Worm (Caenorhabditis elegans) whole organism, L4 larva: ENCODE measurements around the gene C05D9.9.

ENCODE experiments used
- D1046.2 ChIP-seq: fragments of 200-800 bp; sonication (Bioruptor generic); IDR thresholded peaks from 2 replicates; pipeline ENCODE4 v1.3.6; 2022; ENCODE audit warnings: missing genetic modification characterization, missing compliant biosample characterization
- F26F4.8 ChIP-seq: fragments of 200-800 bp; sonication (Bioruptor generic); conservative IDR thresholded peaks from 2 replicates; pipeline ENCODE4 v1.3.6; 2022; ENCODE audit warnings: missing genetic modification characterization, missing compliant biosample characterization
- F49E8.2 ChIP-seq: sonication (generic microtip); optimal IDR thresholded peaks from 2 replicates; lab custom pipeline; 2016; ENCODE audit warnings: missing compliant biosample characterization, mild to moderate bottlenecking, missing genetic modification characterization, borderline replicate concordance
- T20F7.1 ChIP-seq: fragments of 200-800 bp; sonication (Bioruptor generic); optimal IDR thresholded peaks from 2 replicates; lab custom pipeline; 2018; ENCODE audit warnings: mild to moderate bottlenecking, missing genetic modification characterization, missing compliant biosample characterization
- Y48G9A.11 ChIP-seq: fragments of 200-800 bp; sonication (Bioruptor generic); IDR thresholded peaks from 2 replicates; pipeline ENCODE4 v1.3.6; 2022; ENCODE audit warnings: missing genetic modification reagents, missing genetic modification characterization, missing compliant biosample characterization
- Y75B8A.6 ChIP-seq: fragments of 200-800 bp; sonication (Bioruptor generic); IDR thresholded peaks from 2 replicates; pipeline ENCODE4 v1.3.6; 2022; ENCODE audit warnings: missing genetic modification reagents, missing genetic modification characterization, missing compliant biosample characterization
- aha-1 ChIP-seq: fragments of 150-350 bp; peaks from one replicate; lab custom pipeline; 2014; ENCODE audit warnings: missing biosample characterization, missing genetic modification characterization
- attf-4 ChIP-seq: sonication (generic microtip); optimal IDR thresholded peaks from 3 replicates; lab custom pipeline; 2017; ENCODE audit warnings: missing biosample characterization, missing genetic modification characterization
- ceh-20 ChIP-seq: fragments of 200-800 bp; sonication (Bioruptor generic); IDR thresholded peaks from 2 replicates; pipeline ENCODE4 v1.3.6; 2022; ENCODE audit warnings: missing genetic modification reagents, missing genetic modification characterization, missing compliant biosample characterization
- ceh-28 ChIP-seq: fragments of 150-350 bp; optimal IDR thresholded peaks from 2 replicates; lab custom pipeline; 2014; ENCODE audit warnings: missing biosample characterization, missing genetic modification reagents, missing genetic modification characterization
- ces-1 ChIP-seq: fragments of 150-350 bp; sonication (generic microtip); optimal IDR thresholded peaks from 4 replicates; lab custom pipeline; 2014; ENCODE audit warnings: missing biosample characterization, missing genetic modification reagents, missing genetic modification characterization
- daf-19 ChIP-seq: fragments of 200-800 bp; sonication (Bioruptor generic); conservative IDR thresholded peaks from 2 replicates; pipeline ENCODE4 v1.3.6; 2022; ENCODE audit warnings: missing genetic modification characterization, missing compliant biosample characterization
- daf-8 ChIP-seq: fragments of 200-800 bp; sonication (Bioruptor generic); IDR thresholded peaks from 2 replicates; pipeline ENCODE4 v1.3.6; 2022; ENCODE audit warnings: missing genetic modification characterization, missing compliant biosample characterization
- fkh-10 ChIP-seq: fragments of 150-350 bp; optimal IDR thresholded peaks from 2 replicates; lab custom pipeline; 2014; ENCODE audit warnings: missing biosample characterization, missing genetic modification reagents, missing genetic modification characterization
- hlh-30 ChIP-seq: sonication (generic microtip); optimal IDR thresholded peaks from 2 replicates; lab custom pipeline; 2017; ENCODE audit warnings: antibody characterized with exemption, mild to moderate bottlenecking, missing genetic modification characterization, missing compliant biosample characterization; ENCODE audit not compliant: insufficient read depth
- lin-38 ChIP-seq: fragments of 200-800 bp; sonication (Bioruptor generic); IDR thresholded peaks from 2 replicates; pipeline ENCODE4 v1.3.6; 2022; ENCODE audit warnings: missing genetic modification reagents, missing genetic modification characterization, missing compliant biosample characterization
- lsy-2 ChIP-seq, 2 experiments: fragments of 150-350 bp in 1 of 2; sonication (generic microtip) in 1 of 2; optimal IDR thresholded peaks; 2 replicates each; lab custom pipeline; 2014 to 2017; ENCODE audit warnings: missing biosample characterization in 2 of 2, missing genetic modification characterization in 2 of 2
- mdl-1 ChIP-seq, 2 experiments: fragments of 150-350 bp in 1 of 2; sonication (generic microtip) in 1 of 2; optimal IDR thresholded peaks; 2 replicates each; lab custom pipeline; 2014 to 2017; ENCODE audit warnings: missing biosample characterization in 2 of 2, missing genetic modification characterization in 2 of 2
- mdt-29 ChIP-seq: fragments of 200-800 bp; sonication (Bioruptor generic); IDR thresholded peaks from 2 replicates; pipeline ENCODE4 v1.3.6; 2022; ENCODE audit warnings: missing genetic modification reagents, missing genetic modification characterization, missing compliant biosample characterization
- mep-1 ChIP-seq: fragments of 150-350 bp; sonication (generic microtip); optimal IDR thresholded peaks from 3 replicates; lab custom pipeline; 2014; ENCODE audit warnings: missing biosample characterization, missing genetic modification characterization
- mes-2 ChIP-seq: sonication (generic microtip); optimal IDR thresholded peaks from 2 replicates; lab custom pipeline; 2016; ENCODE audit warnings: missing genotype, mild to moderate bottlenecking, missing genetic modification characterization, missing compliant biosample characterization; ENCODE audit not compliant: poor library complexity, severe bottlenecking
- mxl-3 ChIP-seq: fragments of 200-800 bp; sonication (Bioruptor generic); optimal IDR thresholded peaks from 2 replicates; lab custom pipeline; 2018; ENCODE audit warnings: mild to moderate bottlenecking, missing genetic modification characterization, missing compliant biosample characterization
- nhr-10 ChIP-seq: fragments of 150-350 bp; optimal IDR thresholded peaks from 2 replicates; lab custom pipeline; 2014; ENCODE audit warnings: missing biosample characterization, missing genetic modification characterization
- nhr-102 ChIP-seq: sonication (generic microtip); optimal IDR thresholded peaks from 2 replicates; lab custom pipeline; 2016; ENCODE audit warnings: mild to moderate bottlenecking, missing genetic modification characterization, moderate library complexity, missing compliant biosample characterization
- nhr-11 ChIP-seq: fragments of 150-350 bp; optimal IDR thresholded peaks from 2 replicates; lab custom pipeline; 2014; ENCODE audit warnings: missing biosample characterization, missing genetic modification characterization
- nhr-25 ChIP-seq: sonication (generic microtip); optimal IDR thresholded peaks from 2 replicates; lab custom pipeline; 2017; ENCODE audit warnings: missing genetic modification characterization, mild to moderate bottlenecking, missing compliant biosample characterization, antibody characterized with exemption, moderate library complexity, borderline replicate concordance; ENCODE audit not compliant: insufficient read depth
- nhr-28 ChIP-seq: fragments of 150-350 bp; optimal IDR thresholded peaks from 2 replicates; lab custom pipeline; 2014; ENCODE audit warnings: missing biosample characterization, missing genetic modification characterization
- nhr-6 ChIP-seq: fragments of 150-350 bp; optimal IDR thresholded peaks from 2 replicates; lab custom pipeline; 2014; ENCODE audit warnings: missing biosample characterization, missing genetic modification characterization
- nhr-76 ChIP-seq: fragments of 150-350 bp; optimal IDR thresholded peaks from 2 replicates; lab custom pipeline; 2014; ENCODE audit warnings: missing biosample characterization, missing genetic modification characterization
- pha-4 ChIP-seq, 2 experiments: fragments of 150-350 bp in 1 of 2; fragments of 200-800 bp in 1 of 2; sonication (Bioruptor generic) in 1 of 2; IDR thresholded peaks in 1 of 2; optimal IDR thresholded peaks in 1 of 2; 2 replicates each; pipeline versions ENCODE4 v1.3.6 to Lab custom; 2014 to 2022; ENCODE audit warnings: missing genetic modification characterization in 2 of 2, missing genetic modification reagents in 2 of 2, missing biosample characterization in 1 of 2, missing compliant biosample characterization in 1 of 2
- rbr-2 ChIP-seq: sonication (generic microtip); optimal IDR thresholded peaks from 2 replicates; lab custom pipeline; 2016; ENCODE audit warnings: missing genotype, missing genetic modification characterization, missing compliant biosample characterization
- set-16 ChIP-seq: fragments of 200-800 bp; sonication (Bioruptor generic); IDR thresholded peaks from 2 replicates; pipeline ENCODE4 v1.3.6; 2022; ENCODE audit warnings: missing genetic modification reagents, missing genetic modification characterization, missing compliant biosample characterization
- snpc-4 ChIP-seq: fragments of 150-350 bp; optimal IDR thresholded peaks from 2 replicates; lab custom pipeline; 2014; ENCODE audit warnings: missing biosample characterization, missing genetic modification characterization
- unc-39 ChIP-seq: sonication (generic microtip); optimal IDR thresholded peaks from 2 replicates; lab custom pipeline; 2017; ENCODE audit warnings: missing biosample characterization, missing genetic modification characterization
- unc-62 ChIP-seq, 3 experiments: fragments of 150-350 bp in 1 of 3; sonication (generic microtip); optimal IDR thresholded peaks in 2 of 3; peaks in 1 of 3; 1 replicate in 1 of 3; 2 replicates in 2 of 3; lab custom pipeline; 2014 to 2017; ENCODE audit warnings: missing biosample characterization in 3 of 3, missing genetic modification characterization in 3 of 3, missing genetic modification reagents in 3 of 3, missing genotype in 1 of 3
- zag-1 ChIP-seq: fragments of 150-350 bp; optimal IDR thresholded peaks from 2 replicates; lab custom pipeline; 2014; ENCODE audit warnings: missing biosample characterization, missing genetic modification characterization
- zfp-3 ChIP-seq: fragments of 200-800 bp; sonication (Bioruptor generic); conservative IDR thresholded peaks from 2 replicates; pipeline ENCODE4 v1.3.6; 2022; ENCODE audit warnings: missing genetic modification reagents, missing genetic modification characterization, missing compliant biosample characterization
- ztf-11 ChIP-seq: fragments of 150-350 bp; optimal IDR thresholded peaks from 2 replicates; lab custom pipeline; 2014; ENCODE audit warnings: missing biosample characterization, missing genetic modification characterization

Gene C05D9.9

DNA sequence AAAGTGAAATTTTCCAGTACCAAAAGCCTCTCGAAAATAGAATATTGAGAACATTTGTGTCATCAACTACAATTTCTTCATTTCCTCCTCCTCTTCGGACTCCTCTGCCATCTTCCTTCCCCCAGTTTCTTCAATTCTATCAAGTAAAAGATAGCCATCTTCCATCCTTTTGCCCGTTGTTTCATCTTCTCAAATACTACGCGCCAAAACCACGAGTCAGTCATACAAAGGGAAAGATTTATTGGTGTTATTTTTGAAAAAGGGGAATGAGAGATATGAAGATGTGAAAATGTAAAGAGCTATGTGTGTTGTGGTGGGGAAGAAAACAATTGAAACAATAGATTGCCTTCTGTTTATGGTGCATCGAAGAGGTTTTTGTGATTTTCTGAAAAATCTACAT, 1.8 kb downstream of the C05D9.9 start (continued):
- TF ChIP-seq ceh-28 (tag; lab: Kevin White, UChicago) (no peak), ztf-11 (tag; lab: Kevin White, UChicago) (no peak), F49E8.2 (no peak), mdl-1 (tag; optimal IDR thresholded peaks at IDR 0.05; lab: Kevin White, UChicago) (no peak), nhr-28 (tag; lab: Kevin White, UChicago) (peak; percentile 31), Y75B8A.6 (GFP tag; lab: Robert Waterston, UW) (no peak), nhr-76 (tag; lab: Kevin White, UChicago) (no peak), lin-38 (no peak)
- TF ChIP-seq, all 104 proteins: peak for 8

DNA sequence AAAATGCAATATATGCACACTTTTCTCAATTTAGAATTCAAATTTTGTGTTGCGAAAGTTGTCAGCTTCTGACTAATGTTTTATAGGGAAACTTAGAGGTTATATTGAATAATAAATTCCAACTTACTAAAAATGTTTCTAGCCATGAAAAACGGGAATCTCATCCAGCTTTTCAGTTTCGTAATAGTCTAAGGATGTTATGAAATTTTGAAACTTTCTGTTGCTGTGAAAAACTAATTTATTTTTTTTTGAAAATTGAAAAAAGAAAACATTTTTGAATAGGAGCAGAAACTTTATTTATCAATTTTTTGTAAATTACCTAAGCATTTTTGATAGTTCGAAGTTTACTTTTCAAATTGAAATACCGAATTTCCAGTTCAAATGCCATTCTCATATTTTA, 2.5 kb downstream of the C05D9.9 start:
- no peak for TF ChIP-seq rbr-2 (tag; lab: Kevin White, UChicago)
- no peak for TF ChIP-seq pha-4 (GFP tag; IDR thresholded peaks at IDR 0.05; lab: Robert Waterston, UW)
- no peak for TF ChIP-seq pha-4 (tag; optimal IDR thresholded peaks at IDR 0.05; lab: Kevin White, UChicago)
- TF ChIP-seq unc-62 (GFP tag; optimal IDR thresholded peaks at IDR 0.05 in 1 of 2; lab: Kevin White, UChicago): no peak
- TF ChIP-seq unc-62 (tag; optimal IDR thresholded peaks at IDR 0.05; lab: Kevin White, UChicago): no peak
- TF ChIP-seq unc-39 (tag; lab: Kevin White, UChicago): no peak
- no peak for TF ChIP-seq F26F4.8 (GFP tag; lab: Robert Waterston, UW)
- no peak for TF ChIP-seq nhr-10 (tag; lab: Kevin White, UChicago)
- no peak for TF ChIP-seq nhr-11
- TF ChIP-seq, all 104 proteins: peak for 0

DNA sequence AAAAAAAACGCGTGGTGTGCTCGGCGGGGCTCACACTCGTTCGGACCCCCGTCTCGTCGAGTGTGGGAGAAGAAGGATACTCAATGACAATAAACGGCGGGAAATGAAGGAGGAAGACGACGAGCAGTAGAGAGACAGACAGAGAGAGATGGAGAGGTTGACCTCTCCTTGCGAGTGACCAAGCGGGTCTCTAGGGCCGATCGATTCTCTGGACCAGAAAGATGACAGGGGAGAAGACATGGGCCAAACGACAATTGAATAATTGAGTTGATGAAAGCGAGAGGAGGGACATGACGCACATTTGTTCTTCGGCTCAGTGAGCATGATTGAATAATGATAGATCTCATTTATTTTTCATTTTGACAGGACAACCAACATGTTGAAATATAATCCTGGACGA, 3.7 kb downstream of the C05D9.9 start:
- TF ChIP-seq zag-1 (tag; lab: Kevin White, UChicago): no peak
- TF ChIP-seq hlh-30 (tag; lab: Kevin White, UChicago): peak; percentile 21
- TF ChIP-seq mes-2: peak; percentile 12
- peak; percentile 37; the same call in 1 of the 2 replicates for TF ChIP-seq set-16 (GFP tag; lab: Robert Waterston, UW)
- peak; percentile 16 for TF ChIP-seq ces-1 (GFP tag; lab: Kevin White, UChicago)
- TF ChIP-seq lin-38: no peak
- TF ChIP-seq aha-1 (tag; lab: Kevin White, UChicago): peak; percentile 20
- no peak for TF ChIP-seq Y48G9A.11 (GFP tag; lab: Robert Waterston, UW)
- no peak for TF ChIP-seq daf-8 (GFP tag; lab: Robert Waterston, UW)
- TF ChIP-seq lsy-2 (tag; optimal IDR thresholded peaks at IDR 0.05; lab: Kevin White, UChicago): peak in 1 of 2 experiments; percentile 35
- TF ChIP-seq unc-62 (GFP tag; optimal IDR thresholded peaks at IDR 0.05 in 1 of 2; lab: Kevin White, UChicago): peak in 1 of 2 experiments; percentile 61
- no peak for TF ChIP-seq unc-62 (tag; optimal IDR thresholded peaks at IDR 0.05; lab: Kevin White, UChicago)
- peak; percentile 4 for TF ChIP-seq mep-1 (tag; lab: Kevin White, UChicago)
- TF ChIP-seq zfp-3: no peak
- TF ChIP-seq nhr-6 (tag; lab: Kevin White, UChicago): no peak

DNA sequence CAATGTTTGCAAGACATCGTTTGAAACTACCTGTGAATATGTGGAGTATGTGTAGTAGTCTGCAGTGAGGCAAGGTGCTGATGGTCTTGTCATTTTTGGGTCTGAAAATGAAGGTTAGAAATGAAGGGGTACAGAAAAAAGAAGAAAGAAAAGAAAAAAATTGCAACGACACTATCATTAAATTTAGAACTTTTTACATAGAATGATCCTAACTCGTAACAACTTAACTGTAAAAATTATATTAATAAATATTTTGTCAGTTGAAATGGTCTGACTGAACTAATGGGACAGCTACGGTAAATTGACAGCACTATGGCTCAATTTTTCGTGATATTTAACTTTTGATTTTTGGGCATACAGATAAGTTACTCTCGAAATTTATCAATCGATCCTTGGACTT, 4.7 kb downstream of the C05D9.9 start, which contains the start of gene C05D9.7:
Gene C05D9.7 (minus strand): TSS at position 101 of the 400 bp plus-strand sequence.
- TF ChIP-seq mdt-29 (GFP tag; lab: Robert Waterston, UW) (no peak), fkh-10 (GFP tag; lab: Kevin White, UChicago) (no peak), hlh-30 (tag; lab: Kevin White, UChicago) (no peak), nhr-25 (tag; lab: Kevin White, UChicago) (no peak), aha-1 (tag; lab: Kevin White, UChicago) (no peak), mxl-3 (GFP tag; lab: Kevin White, UChicago) (no peak), ceh-28 (tag; lab: Kevin White, UChicago) (no peak), ceh-20 (no peak), attf-4 (tag; lab: Kevin White, UChicago) (no peak), daf-19 (GFP tag; lab: Robert Waterston, UW) (no peak), T20F7.1 (GFP tag; lab: Kevin White, UChicago) (no peak), Y48G9A.11 (GFP tag; lab: Robert Waterston, UW) (no peak), nhr-102 (tag; lab: Kevin White, UChicago) (no peak), D1046.2 (GFP tag; lab: Robert Waterston, UW) (no peak), snpc-4 (tag; lab: Kevin White, UChicago) (no peak), zfp-3 (no peak)
